Worm (Caenorhabditis elegans) whole organism, young adult: ENCODE measurements around the gene istr-1.

Source experiments
- B0019.2 ChIP-seq: fragments of 200-800 bp; sonication (Bioruptor generic); conservative IDR thresholded peaks from 2 replicates; pipeline ENCODE4 v1.3.6; 2022; ENCODE audit warnings: missing genetic modification reagents, missing genetic modification characterization, missing compliant biosample characterization
- B0035.1 ChIP-seq: sonication (generic microtip); optimal IDR thresholded peaks from 2 replicates; lab custom pipeline; 2016; ENCODE audit warnings: missing genetic modification characterization, mild to moderate bottlenecking, missing compliant biosample characterization, missing genotype, missing genetic modification reagents
- C17E4.6 ChIP-seq: fragments of 200-800 bp; sonication (Bioruptor generic); IDR thresholded peaks from 2 replicates; pipeline ENCODE4 v1.3.6; 2022; ENCODE audit warnings: missing genetic modification reagents, missing genetic modification characterization, missing compliant biosample characterization
- D2030.7 ChIP-seq: fragments of 200-800 bp; sonication (Bioruptor generic); IDR thresholded peaks from 2 replicates; pipeline ENCODE4 v1.3.6; 2022; ENCODE audit warnings: missing genetic modification reagents, missing genetic modification characterization, missing compliant biosample characterization
- F49E8.2 ChIP-seq: sonication (generic microtip); optimal IDR thresholded peaks from 3 replicates; lab custom pipeline; 2017; ENCODE audit warnings: missing genetic modification characterization, mild to moderate bottlenecking, missing compliant biosample characterization, antibody characterized with exemption, moderate library complexity; ENCODE audit not compliant: insufficient read depth
- F52B5.7 ChIP-seq: sonication (generic microtip); optimal IDR thresholded peaks from 2 replicates; lab custom pipeline; 2016; ENCODE audit warnings: mild to moderate bottlenecking, missing genetic modification characterization, missing compliant biosample characterization
- K11D2.4 ChIP-seq: fragments of 200-800 bp; sonication (Bioruptor generic); IDR thresholded peaks from 2 replicates; pipeline ENCODE4 v1.3.6; 2022; ENCODE audit warnings: missing genetic modification reagents, missing genetic modification characterization, missing compliant biosample characterization
- aptf-3 ChIP-seq: fragments of 200-800 bp; sonication (Bioruptor generic); IDR thresholded peaks from 2 replicates; pipeline ENCODE4 v1.3.6; 2022; ENCODE audit warnings: missing genetic modification characterization, missing compliant biosample characterization
- athp-1 ChIP-seq: sonication (generic microtip); optimal IDR thresholded peaks from 2 replicates; lab custom pipeline; 2017; ENCODE audit warnings: mild to moderate bottlenecking, missing genetic modification characterization, missing compliant biosample characterization
- cebp-2 ChIP-seq: fragments of 200-800 bp; sonication (Bioruptor generic); IDR thresholded peaks from 2 replicates; pipeline ENCODE4 v1.3.6; 2022; ENCODE audit warnings: missing genetic modification characterization, missing compliant biosample characterization
- ceh-58 ChIP-seq: fragments of 200-800 bp; sonication (Bioruptor generic); IDR thresholded peaks from 2 replicates; pipeline ENCODE4 v1.3.6; 2022; ENCODE audit warnings: missing genetic modification characterization, missing compliant biosample characterization
- chd-7 ChIP-seq: sonication (generic microtip); optimal IDR thresholded peaks from 2 replicates; lab custom pipeline; 2016; ENCODE audit warnings: mild to moderate bottlenecking, missing genetic modification characterization, moderate library complexity, missing compliant biosample characterization
- die-1 ChIP-seq: sonication (generic microtip); optimal IDR thresholded peaks from 2 replicates; lab custom pipeline; 2016; ENCODE audit warnings: missing genotype, mild to moderate bottlenecking, missing genetic modification characterization, missing compliant biosample characterization
- egl-18 ChIP-seq: fragments of 200-800 bp; sonication (Bioruptor generic); IDR thresholded peaks from 2 replicates; pipeline ENCODE4 v1.3.6; 2022; ENCODE audit warnings: missing genetic modification reagents, missing genetic modification characterization, missing compliant biosample characterization
- egl-44 ChIP-seq: fragments of 200-800 bp; sonication (Bioruptor generic); IDR thresholded peaks from 2 replicates; pipeline ENCODE4 v1.3.6; 2022; ENCODE audit warnings: missing genetic modification reagents, missing genetic modification characterization, missing compliant biosample characterization
- ets-4 ChIP-seq: fragments of 200-800 bp; sonication (Bioruptor generic); optimal IDR thresholded peaks from 2 replicates; lab custom pipeline; 2018; ENCODE audit warnings: mild to moderate bottlenecking, missing genetic modification characterization, missing compliant biosample characterization
- fkh-3 ChIP-seq: sonication (generic microtip); optimal IDR thresholded peaks from 2 replicates; lab custom pipeline; 2016; ENCODE audit warnings: mild to moderate bottlenecking, missing genetic modification characterization, missing compliant biosample characterization
- hlh-12 ChIP-seq: sonication (generic microtip); optimal IDR thresholded peaks from 2 replicates; lab custom pipeline; 2016; ENCODE audit warnings: missing genetic modification characterization, missing compliant biosample characterization
- hrde-1 ChIP-seq: sonication (generic microtip); optimal IDR thresholded peaks from 2 replicates; lab custom pipeline; 2016; ENCODE audit warnings: missing genetic modification characterization, mild to moderate bottlenecking, missing compliant biosample characterization, moderate library complexity, missing genotype, missing genetic modification reagents, borderline replicate concordance
- lin-26 ChIP-seq: fragments of 200-800 bp; sonication (Bioruptor generic); IDR thresholded peaks from 2 replicates; pipeline ENCODE4 v1.3.6; 2022; ENCODE audit warnings: missing genetic modification reagents, missing genetic modification characterization, missing compliant biosample characterization
- lin-40 ChIP-seq: sonication (generic microtip); optimal IDR thresholded peaks from 2 replicates; lab custom pipeline; 2016; ENCODE audit warnings: missing genetic modification characterization, mild to moderate bottlenecking, missing compliant biosample characterization, missing genotype, missing genetic modification reagents
- mel-28 ChIP-seq: sonication (generic microtip); optimal IDR thresholded peaks from 2 replicates; lab custom pipeline; 2016; ENCODE audit warnings: borderline replicate concordance, mild to moderate bottlenecking, missing genetic modification characterization, missing compliant biosample characterization
- mxl-1 ChIP-seq: sonication (generic microtip); optimal IDR thresholded peaks from 2 replicates; lab custom pipeline; 2016; ENCODE audit warnings: missing genetic modification characterization, missing compliant biosample characterization
- nfya-1 ChIP-seq: sonication (generic microtip); optimal IDR thresholded peaks from 2 replicates; lab custom pipeline; 2017; ENCODE audit warnings: antibody characterized with exemption, missing compliant biosample characterization, missing genetic modification characterization, borderline replicate concordance; ENCODE audit not compliant: insufficient read depth
- nfya-2 ChIP-seq: fragments of 200-800 bp; sonication (Bioruptor generic); IDR thresholded peaks from 2 replicates; pipeline ENCODE4 v1.3.6; 2022; ENCODE audit warnings: missing genetic modification reagents, missing genetic modification characterization, missing compliant biosample characterization
- nhr-120 ChIP-seq: fragments of 200-800 bp; sonication (Bioruptor generic); IDR thresholded peaks from 2 replicates; pipeline ENCODE4 v1.3.6; 2022; ENCODE audit warnings: missing genetic modification characterization, missing compliant biosample characterization
- nhr-80 ChIP-seq: sonication (generic microtip); optimal IDR thresholded peaks from 2 replicates; lab custom pipeline; 2016; ENCODE audit warnings: missing genetic modification characterization, missing compliant biosample characterization
- nhr-90 ChIP-seq: sonication (generic microtip); optimal IDR thresholded peaks from 2 replicates; lab custom pipeline; 2016; ENCODE audit warnings: missing genotype, mild to moderate bottlenecking, missing genetic modification characterization, missing compliant biosample characterization
- rcor-1 ChIP-seq: fragments of 200-800 bp; sonication (Bioruptor generic); IDR thresholded peaks from 2 replicates; pipeline ENCODE4 v1.3.6; 2022; ENCODE audit warnings: missing genetic modification reagents, missing genetic modification characterization, missing compliant biosample characterization
- rpc-1 ChIP-seq, 2 experiments: fragments of 150-350 bp in 1 of 2; sonication (generic microtip) in 1 of 2; optimal IDR thresholded peaks; 2 replicates each; lab custom pipeline; 2014 to 2018; ENCODE audit warnings: missing biosample characterization in 1 of 2, missing genetic modification characterization in 1 of 2, missing genetic modification reagents in 1 of 2, missing genotype in 1 of 2
- snpc-1.1 ChIP-seq: sonication (generic microtip); optimal IDR thresholded peaks from 2 replicates; lab custom pipeline; 2017; ENCODE audit warnings: missing genetic modification characterization, mild to moderate bottlenecking, missing compliant biosample characterization, antibody characterized with exemption, moderate library complexity, missing genotype, missing genetic modification reagents; ENCODE audit not compliant: insufficient read depth
- tbp1 ChIP-seq: fragments of 200-800 bp; sonication (Bioruptor generic); optimal IDR thresholded peaks from 2 replicates; lab custom pipeline; 2018; ENCODE audit warnings: mild to moderate bottlenecking, missing genetic modification characterization, missing compliant biosample characterization
- tbx-9 ChIP-seq: sonication (generic microtip); optimal IDR thresholded peaks from 2 replicates; lab custom pipeline; 2016; ENCODE audit warnings: borderline replicate concordance, missing genetic modification characterization, inconsistent platforms, missing compliant biosample characterization
- unc-130 ChIP-seq: sonication (generic microtip); optimal IDR thresholded peaks from 2 replicates; lab custom pipeline; 2016; ENCODE audit warnings: missing genetic modification reagents, missing genetic modification characterization, missing compliant biosample characterization
- unc-62 ChIP-seq: fragments of 150-350 bp; optimal IDR thresholded peaks from 2 replicates; lab custom pipeline; 2014; ENCODE audit warnings: missing biosample characterization, missing genetic modification reagents, missing genetic modification characterization
- xnd-1 ChIP-seq: sonication (generic microtip); optimal IDR thresholded peaks from 2 replicates; lab custom pipeline; 2016; ENCODE audit warnings: missing genotype, missing genetic modification reagents, missing genetic modification characterization, missing compliant biosample characterization
- zfh-2 ChIP-seq: fragments of 200-800 bp; sonication (Bioruptor generic); conservative IDR thresholded peaks from 2 replicates; pipeline ENCODE4 v1.3.6; 2022; ENCODE audit warnings: missing genetic modification reagents, missing genetic modification characterization, missing compliant biosample characterization
- ztf-22 ChIP-seq: fragments of 200-800 bp; sonication (Bioruptor generic); optimal IDR thresholded peaks from 2 replicates; lab custom pipeline; 2018; ENCODE audit warnings: mild to moderate bottlenecking, missing genetic modification characterization, moderate library complexity, missing compliant biosample characterization
- ztf-6 ChIP-seq: fragments of 200-800 bp; sonication (Bioruptor generic); IDR thresholded peaks from 2 replicates; pipeline ENCODE4 v1.3.6; 2022; ENCODE audit warnings: missing genetic modification reagents, missing genetic modification characterization, missing compliant biosample characterization

istr-1 gene

ce11 chrV:12733465-12734248, 36.0 kb downstream of the istr-1 start, which contains the start of the genes dhs-21 and xbx-9:
TSS of gene dhs-21 (minus strand) at chrV:12733645.
TSS of gene xbx-9 (plus strand) at chrV:12734198.
- TF ChIP-seq nhr-80 (tag; lab: Kevin White, UChicago) (peak; percentile 70), xnd-1 (tag; lab: Kevin White, UChicago) (no peak), athp-1 (tag; lab: Kevin White, UChicago) (no peak), D2030.7 (GFP tag; lab: Robert Waterston, UW) (no peak), nhr-120 (no peak), rcor-1 (GFP tag; lab: Robert Waterston, UW) (no peak), hlh-12 (no peak), unc-130 (no peak)

- TF ChIP-seq F49E8.2 (tag; lab: Kevin White, UChicago) (no peak), rpc-1 (optimal IDR thresholded peaks at IDR 0.05; lab: Kevin White, UChicago) (no peak), rpc-1 (tag; optimal IDR thresholded peaks at IDR 0.05; lab: Kevin White, UChicago) (no peak), ztf-22 (GFP tag; lab: Kevin White, UChicago) (no peak), ztf-6 (GFP tag; lab: Robert Waterston, UW) (no peak), K11D2.4 (GFP tag; lab: Robert Waterston, UW) (no peak), mxl-1 (tag; lab: Kevin White, UChicago) (no peak), tbx-9 (tag; lab: Kevin White, UChicago) (no peak), zfh-2 (GFP tag; lab: Robert Waterston, UW) (no peak; the same call in 1 of the 2 replicates), ets-4 (GFP tag; lab: Kevin White, UChicago) (no peak), hlh-12 (no peak), aptf-3 (GFP tag; lab: Robert Waterston, UW) (no peak), die-1 (tag; lab: Kevin White, UChicago) (no peak)
Measured at ce11 chrV:12736166-12736753, 38.6 kb downstream of the istr-1 start, which contains the start of gene cky-1. TSS of gene cky-1 (plus strand) at chrV:12736703.

- TF ChIP-seq B0019.2 (GFP tag; lab: Robert Waterston, UW): no peak
- TF ChIP-seq fkh-3 (tag; lab: Kevin White, UChicago): no peak
- peak; percentile 94 for TF ChIP-seq nhr-80 (tag; lab: Kevin White, UChicago)
- TF ChIP-seq F52B5.7: no peak
- no peak for TF ChIP-seq snpc-1.1 (tag; lab: Kevin White, UChicago)
Measured at ce11 chrV:12741684-12742083, 44.0 kb downstream of the istr-1 start, which contains the start of gene hrg-7. TSS of gene hrg-7 (plus strand) at chrV:12742041.

ce11 chrV:12743778-12744502, 46.3 kb downstream of the istr-1 start:
- no peak for TF ChIP-seq mel-28
- 0 out of 2 replicates have a peak, but pooled peaks have one; percentile 19 for TF ChIP-seq cebp-2 (GFP tag; lab: Robert Waterston, UW)
- no peak for TF ChIP-seq xnd-1 (tag; lab: Kevin White, UChicago)
- no peak for TF ChIP-seq hrde-1
- TF ChIP-seq lin-40 (tag; lab: Kevin White, UChicago): no peak
- peak; percentile 41 for TF ChIP-seq nhr-80 (tag; lab: Kevin White, UChicago)
- TF ChIP-seq tbp1 (GFP tag; lab: Kevin White, UChicago): no peak
- TF ChIP-seq ceh-58 (GFP tag; lab: Robert Waterston, UW): no peak
- peak; percentile 38 for TF ChIP-seq nhr-90
- TF ChIP-seq egl-18 (GFP tag; lab: Robert Waterston, UW): no peak
- TF ChIP-seq lin-26: no peak
- TF ChIP-seq nfya-2 (GFP tag; lab: Robert Waterston, UW): no peak
- TF ChIP-seq nfya-1 (tag; lab: Kevin White, UChicago): no peak
- no peak for TF ChIP-seq B0035.1 (tag; lab: Kevin White, UChicago)
- TF ChIP-seq unc-62 (GFP tag; lab: Kevin White, UChicago): no peak
- no peak for TF ChIP-seq egl-44 (GFP tag; lab: Robert Waterston, UW)
- TF ChIP-seq C17E4.6 (GFP tag; lab: Robert Waterston, UW): no peak
- TF ChIP-seq D2030.7 (GFP tag; lab: Robert Waterston, UW): no peak
- peak; percentile 11 for TF ChIP-seq chd-7 (tag; lab: Kevin White, UChicago)
